Worm (Caenorhabditis elegans) whole organism, young adult: ENCODE data around the gene ppm-1.D.
A peak's percentile ranks its signal among the peaks of the same experiment; 100 is the strongest.

ENCODE experiments used
- B0261.1 ChIP-seq: sonication (generic microtip); optimal IDR thresholded peaks from 2 replicates; lab custom pipeline; 2016; ENCODE audit warnings: mild to moderate bottlenecking, missing genetic modification characterization, moderate library complexity, missing compliant biosample characterization
- F22D6.2 ChIP-seq: sonication (generic microtip); optimal IDR thresholded peaks from 2 replicates; lab custom pipeline; 2016; ENCODE audit warnings: mild to moderate bottlenecking, missing genetic modification characterization, missing compliant biosample characterization
- F33H1.4 ChIP-seq: fragments of 200-800 bp; sonication (Bioruptor generic); IDR thresholded peaks from 2 replicates; pipeline ENCODE4 v1.3.6; 2022; ENCODE audit warnings: missing genetic modification reagents, missing genetic modification characterization, missing compliant biosample characterization
- F39B2.1 ChIP-seq: fragments of 200-800 bp; sonication (Bioruptor generic); IDR thresholded peaks from 2 replicates; pipeline ENCODE4 v1.3.6; 2022; ENCODE audit warnings: missing genetic modification reagents, missing genetic modification characterization, missing compliant biosample characterization
- Y53F4B.3 ChIP-seq: fragments of 200-800 bp; sonication (Bioruptor generic); IDR thresholded peaks from 2 replicates; pipeline ENCODE4 v1.3.6; 2022; ENCODE audit warnings: missing genetic modification reagents, missing genetic modification characterization, missing compliant biosample characterization
- Y79H2A.3 ChIP-seq: fragments of 200-800 bp; sonication (Bioruptor generic); conservative IDR thresholded peaks from 2 replicates; pipeline ENCODE4 v1.3.6; 2022; ENCODE audit warnings: missing genetic modification reagents, missing genetic modification characterization, missing compliant biosample characterization
- Y95B8A.8 ChIP-seq: fragments of 200-800 bp; sonication (Bioruptor generic); IDR thresholded peaks from 2 replicates; pipeline ENCODE4 v1.3.6; 2022; ENCODE audit warnings: missing genetic modification reagents, missing genetic modification characterization, missing compliant biosample characterization
- aptf-2 ChIP-seq: fragments of 200-800 bp; sonication (Bioruptor generic); conservative IDR thresholded peaks from 2 replicates; pipeline ENCODE4 v1.3.6; 2022; ENCODE audit warnings: missing genetic modification reagents, missing genetic modification characterization, missing compliant biosample characterization
- aptf-3 ChIP-seq: fragments of 200-800 bp; sonication (Bioruptor generic); IDR thresholded peaks from 2 replicates; pipeline ENCODE4 v1.3.6; 2022; ENCODE audit warnings: missing genetic modification characterization, missing compliant biosample characterization
- atf-7 ChIP-seq: sonication (generic microtip); optimal IDR thresholded peaks from 2 replicates; lab custom pipeline; 2017; ENCODE audit warnings: mild to moderate bottlenecking, missing genetic modification characterization, missing compliant biosample characterization
- attf-3 ChIP-seq: fragments of 200-800 bp; sonication (Bioruptor generic); conservative IDR thresholded peaks from 2 replicates; pipeline ENCODE4 v1.3.6; 2022; ENCODE audit warnings: missing genetic modification reagents, missing genetic modification characterization, missing compliant biosample characterization
- attf-6 ChIP-seq: fragments of 200-800 bp; sonication (Bioruptor generic); IDR thresholded peaks from 2 replicates; pipeline ENCODE4 v1.3.6; 2022; ENCODE audit warnings: missing genetic modification reagents, missing genetic modification characterization, missing compliant biosample characterization
- bed-1 ChIP-seq: fragments of 200-800 bp; sonication (Bioruptor generic); IDR thresholded peaks from 2 replicates; pipeline ENCODE4 v1.3.6; 2022; ENCODE audit warnings: missing genetic modification reagents, missing genetic modification characterization, missing compliant biosample characterization
- ccch-3 ChIP-seq: fragments of 200-800 bp; sonication (Bioruptor generic); optimal IDR thresholded peaks from 2 replicates; lab custom pipeline; 2018; ENCODE audit warnings: mild to moderate bottlenecking, missing genetic modification characterization, missing compliant biosample characterization
- ceh-27 ChIP-seq: fragments of 200-800 bp; sonication (Bioruptor generic); optimal IDR thresholded peaks from 2 replicates; lab custom pipeline; 2018; ENCODE audit warnings: mild to moderate bottlenecking, missing genetic modification characterization, moderate library complexity, missing compliant biosample characterization
- ceh-79 ChIP-seq: sonication (generic microtip); optimal IDR thresholded peaks from 2 replicates; lab custom pipeline; 2017; ENCODE audit warnings: mild to moderate bottlenecking, missing genetic modification characterization, missing compliant biosample characterization
- ceh-91 ChIP-seq: fragments of 200-800 bp; sonication (Bioruptor generic); IDR thresholded peaks from 2 replicates; pipeline ENCODE4 v1.3.6; 2022; ENCODE audit warnings: missing genetic modification reagents, missing genetic modification characterization, missing compliant biosample characterization
- chd-7 ChIP-seq: sonication (generic microtip); optimal IDR thresholded peaks from 2 replicates; lab custom pipeline; 2016; ENCODE audit warnings: mild to moderate bottlenecking, missing genetic modification characterization, moderate library complexity, missing compliant biosample characterization
- dox-1 ChIP-seq: fragments of 200-800 bp; sonication (Bioruptor generic); IDR thresholded peaks from 2 replicates; pipeline ENCODE4 v1.3.6; 2022; ENCODE audit warnings: missing genetic modification reagents, missing genetic modification characterization, missing compliant biosample characterization
- dpff-1 ChIP-seq: sonication (generic microtip); optimal IDR thresholded peaks from 2 replicates; lab custom pipeline; 2017; ENCODE audit warnings: mild to moderate bottlenecking, missing genetic modification characterization, missing compliant biosample characterization
- dpl-1 ChIP-seq: fragments of 150-350 bp; optimal IDR thresholded peaks from 2 replicates; lab custom pipeline; 2014; ENCODE audit warnings: missing biosample characterization, missing genetic modification reagents, missing genetic modification characterization
- efl-1 ChIP-seq: fragments of 150-350 bp; optimal IDR thresholded peaks from 2 replicates; lab custom pipeline; 2014; ENCODE audit warnings: missing biosample characterization, missing genetic modification reagents, missing genetic modification characterization
- egl-44 ChIP-seq: fragments of 200-800 bp; sonication (Bioruptor generic); IDR thresholded peaks from 2 replicates; pipeline ENCODE4 v1.3.6; 2022; ENCODE audit warnings: missing genetic modification reagents, missing genetic modification characterization, missing compliant biosample characterization
- ekl-4 ChIP-seq: fragments of 200-800 bp; sonication (Bioruptor generic); IDR thresholded peaks from 2 replicates; pipeline ENCODE4 v1.3.6; 2022; ENCODE audit warnings: missing genetic modification reagents, missing genetic modification characterization, missing compliant biosample characterization
- ets-4 ChIP-seq: fragments of 200-800 bp; sonication (Bioruptor generic); optimal IDR thresholded peaks from 2 replicates; lab custom pipeline; 2018; ENCODE audit warnings: mild to moderate bottlenecking, missing genetic modification characterization, missing compliant biosample characterization
- hsf-1 ChIP-seq: fragments of 200-800 bp; sonication (Bioruptor generic); IDR thresholded peaks from 2 replicates; pipeline ENCODE4 v1.3.6; 2022; ENCODE audit warnings: missing genetic modification reagents, missing genetic modification characterization, missing compliant biosample characterization
- lin-40 ChIP-seq: sonication (generic microtip); optimal IDR thresholded peaks from 2 replicates; lab custom pipeline; 2016; ENCODE audit warnings: missing genetic modification characterization, mild to moderate bottlenecking, missing compliant biosample characterization, missing genotype, missing genetic modification reagents
- lir-1 ChIP-seq: fragments of 200-800 bp; sonication (Bioruptor generic); conservative IDR thresholded peaks from 2 replicates; pipeline ENCODE4 v1.3.6; 2022; ENCODE audit warnings: missing genetic modification reagents, missing genetic modification characterization, missing compliant biosample characterization
- lsy-27 ChIP-seq: sonication (generic microtip); optimal IDR thresholded peaks from 2 replicates; lab custom pipeline; 2017; ENCODE audit warnings: missing genetic modification characterization, mild to moderate bottlenecking, missing compliant biosample characterization, antibody characterized with exemption, missing genotype, borderline replicate concordance; ENCODE audit not compliant: insufficient read depth
- madf-8 ChIP-seq: fragments of 200-800 bp; sonication (Bioruptor generic); conservative IDR thresholded peaks from 2 replicates; pipeline ENCODE4 v1.3.6; 2022; ENCODE audit warnings: missing genetic modification reagents, missing genetic modification characterization, missing compliant biosample characterization
- nfyb-1 ChIP-seq: fragments of 200-800 bp; sonication (Bioruptor generic); IDR thresholded peaks from 2 replicates; pipeline ENCODE4 v1.3.6; 2022; ENCODE audit warnings: missing genetic modification reagents, missing genetic modification characterization, missing compliant biosample characterization
- nhr-120 ChIP-seq: fragments of 200-800 bp; sonication (Bioruptor generic); IDR thresholded peaks from 2 replicates; pipeline ENCODE4 v1.3.6; 2022; ENCODE audit warnings: missing genetic modification characterization, missing compliant biosample characterization
- nhr-80 ChIP-seq: sonication (generic microtip); optimal IDR thresholded peaks from 2 replicates; lab custom pipeline; 2016; ENCODE audit warnings: missing genetic modification characterization, missing compliant biosample characterization
- pha-4 ChIP-seq: fragments of 150-350 bp; sonication (generic microtip); optimal IDR thresholded peaks from 2 replicates; lab custom pipeline; 2014; ENCODE audit warnings: missing biosample characterization, missing genetic modification reagents, missing genetic modification characterization
- rec-8 ChIP-seq, 2 experiments: sonication (generic microtip); optimal IDR thresholded peaks; 2 replicates each; lab custom pipeline; 2016; ENCODE audit warnings: mild to moderate bottlenecking in 2 of 2, missing genetic modification characterization in 2 of 2, missing genetic modification reagents in 2 of 2, missing genotype in 2 of 2, missing biosample characterization in 1 of 2, missing compliant biosample characterization in 1 of 2, moderate library complexity in 1 of 2
- sea-2 ChIP-seq: fragments of 200-800 bp; sonication (Bioruptor generic); IDR thresholded peaks from 2 replicates; pipeline ENCODE4 v1.3.6; 2022; ENCODE audit warnings: missing genetic modification characterization, missing compliant biosample characterization
- snpc-1.3 ChIP-seq: sonication (generic microtip); optimal IDR thresholded peaks from 2 replicates; lab custom pipeline; 2017; ENCODE audit warnings: missing genetic modification characterization, mild to moderate bottlenecking, missing compliant biosample characterization, antibody characterized with exemption, moderate library complexity, missing genotype, missing genetic modification reagents; ENCODE audit not compliant: insufficient read depth
- snpc-3.4 ChIP-seq: sonication (generic microtip); optimal IDR thresholded peaks from 2 replicates; lab custom pipeline; 2017; ENCODE audit warnings: missing genetic modification characterization, mild to moderate bottlenecking, missing compliant biosample characterization, antibody characterized with exemption, moderate library complexity, missing genotype, missing genetic modification reagents
- ztf-18 ChIP-seq: sonication (generic microtip); optimal IDR thresholded peaks from 2 replicates; lab custom pipeline; 2016; ENCODE audit warnings: missing genotype, mild to moderate bottlenecking, missing genetic modification characterization, missing compliant biosample characterization

Gene ppm-1.D

ce11 chrIII:2347291-2347690, 15.9 kb downstream of the ppm-1.D start, which contains the start of gene gip-1 (continued):
- TF ChIP-seq efl-1 (GFP tag; lab: Kevin White, UChicago): no peak
- no peak for TF ChIP-seq attf-6 (GFP tag; lab: Robert Waterston, UW)
- no peak for TF ChIP-seq aptf-3 (GFP tag; lab: Robert Waterston, UW)

- no peak for TF ChIP-seq snpc-1.3 (tag; lab: Kevin White, UChicago)
- no peak for TF ChIP-seq ceh-91 (GFP tag; lab: Robert Waterston, UW)
- TF ChIP-seq, all 124 proteins: peak for 0
Observed at ce11 chrIII:2349956-2350355, 18.6 kb downstream of the ppm-1.D start.

- TF ChIP-seq ztf-18 (tag; lab: Kevin White, UChicago) (no peak), atf-7 (tag; lab: Kevin White, UChicago) (no peak)
- TF ChIP-seq, all 124 proteins: peak for 0
Observed at ce11 chrIII:2362648-2363047, 31.3 kb downstream of the ppm-1.D start, which contains the start of gene srd-69. TSS of gene srd-69 (plus strand) at chrIII:2362948.

DNA sequence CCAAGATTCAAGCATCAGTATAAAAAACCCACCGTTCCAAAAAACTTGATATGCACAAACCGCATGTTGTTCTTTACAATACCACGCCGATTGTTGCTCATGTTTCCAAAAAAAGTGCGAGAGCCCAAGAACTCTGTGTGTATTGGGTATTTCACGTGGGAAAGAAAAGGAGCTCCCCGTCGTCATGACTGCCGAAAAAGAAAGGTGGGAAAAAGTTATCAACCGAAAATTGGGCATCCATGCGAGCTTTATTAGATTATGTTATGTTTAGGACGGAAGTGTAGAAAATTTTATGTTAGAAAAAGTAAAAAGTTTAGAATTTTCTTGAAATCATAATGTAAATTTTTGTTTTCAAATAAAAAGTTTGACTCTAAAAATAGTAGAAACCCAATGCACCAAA, 37.1 kb downstream of the ppm-1.D start, which contains the start of gene H04J21.4:
Gene H04J21.4, minus strand, starts transcription at position 101 of the 400 bp plus-strand sequence.
- TF ChIP-seq nhr-120 (GFP tag; lab: Robert Waterston, UW) (no peak), B0261.1 (tag; lab: Kevin White, UChicago) (no peak), F33H1.4 (GFP tag; lab: Robert Waterston, UW) (no peak)

DNA sequence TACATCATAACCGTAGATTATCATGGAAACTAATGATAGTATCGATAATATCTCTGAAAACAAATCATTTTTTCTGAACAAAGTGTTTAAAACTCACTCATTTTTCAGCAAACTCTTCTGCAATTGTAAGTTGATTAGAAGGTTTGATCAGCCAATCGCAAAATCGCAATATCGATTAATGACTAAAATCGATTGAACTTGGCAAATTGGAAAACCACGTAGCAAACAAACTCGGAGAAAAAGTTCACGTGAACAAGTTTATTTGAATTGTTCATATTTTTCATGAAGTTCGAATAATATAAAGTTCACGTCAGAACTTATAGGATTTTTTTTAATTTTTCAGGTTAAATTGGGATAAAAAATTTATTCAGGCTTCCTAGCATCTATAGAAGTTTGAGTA, 40.5 kb downstream of the ppm-1.D start, which contains the start of gene H04J21.1:
Gene H04J21.1, minus strand, starts transcription at position 101 of the 400 bp plus-strand sequence.
- TF ChIP-seq rec-8 (tag; optimal IDR thresholded peaks at IDR 0.05; lab: Kevin White, UChicago): no peak
- no peak for TF ChIP-seq Y79H2A.3 (GFP tag; lab: Robert Waterston, UW)
- TF ChIP-seq nfyb-1 (GFP tag; lab: Robert Waterston, UW): no peak
- TF ChIP-seq sea-2: no peak
- no peak for TF ChIP-seq attf-3 (GFP tag; lab: Robert Waterston, UW)
- TF ChIP-seq attf-6 (GFP tag; lab: Robert Waterston, UW): no peak
- TF ChIP-seq ccch-3 (GFP tag; lab: Kevin White, UChicago): no peak
- TF ChIP-seq lsy-27 (tag; lab: Kevin White, UChicago): no peak
- no peak for TF ChIP-seq F22D6.2 (tag; lab: Kevin White, UChicago)
- no peak for TF ChIP-seq pha-4
- TF ChIP-seq ekl-4 (GFP tag; lab: Robert Waterston, UW): no peak
- TF ChIP-seq egl-44 (GFP tag; lab: Robert Waterston, UW): no peak
- TF ChIP-seq hsf-1: no peak
- TF ChIP-seq, all 124 proteins: peak for 0

- no peak for TF ChIP-seq Y53F4B.3
- no peak for TF ChIP-seq B0261.1 (tag; lab: Kevin White, UChicago)
- TF ChIP-seq nfyb-1 (GFP tag; lab: Robert Waterston, UW): peak; percentile 51; the same call in 1 of the 2 replicates
- no peak for TF ChIP-seq madf-8 (GFP tag; lab: Robert Waterston, UW)
- TF ChIP-seq dpff-1 (tag; lab: Kevin White, UChicago): no peak
- no peak for TF ChIP-seq lin-40 (tag; lab: Kevin White, UChicago)
- no peak for TF ChIP-seq lir-1 (GFP tag; lab: Robert Waterston, UW)
- no peak for TF ChIP-seq ceh-79 (tag; lab: Kevin White, UChicago)
- TF ChIP-seq dox-1 (GFP tag; lab: Robert Waterston, UW): no peak
- TF ChIP-seq dpl-1 (GFP tag; lab: Kevin White, UChicago): peak; percentile 78
- peak; percentile 10 for TF ChIP-seq ceh-27
- no peak for TF ChIP-seq aptf-2 (GFP tag; lab: Robert Waterston, UW)
- TF ChIP-seq F39B2.1: no peak
- no peak for TF ChIP-seq Y95B8A.8 (GFP tag; lab: Robert Waterston, UW)
- TF ChIP-seq efl-1 (GFP tag; lab: Kevin White, UChicago): peak; percentile 92
- TF ChIP-seq nhr-80 (tag; lab: Kevin White, UChicago): no peak
- no peak for TF ChIP-seq chd-7
- no peak for TF ChIP-seq bed-1 (GFP tag; lab: Robert Waterston, UW)
- TF ChIP-seq egl-44 (GFP tag; lab: Robert Waterston, UW): no peak
- TF ChIP-seq snpc-3.4 (tag; lab: Kevin White, UChicago): no peak
- no peak for TF ChIP-seq ztf-18 (tag; lab: Kevin White, UChicago)
- TF ChIP-seq ets-4 (GFP tag; lab: Kevin White, UChicago): no peak
Observed at ce11 chrIII:2375918-2376317, 44.5 kb downstream of the ppm-1.D start, which contains the start of gene H14E04.2. TSS of gene H14E04.2 (plus strand) at chrIII:2376193.
